Fruit fly (Drosophila melanogaster) whole organism, embryonic: ENCODE measurements around the gene CG31344.
A peak's percentile ranks its signal among the peaks of the same experiment; 100 is the strongest.

Experiments used
- Abd-B ChIP-seq: fragments of 200-800 bp; sonication (Bioruptor generic); optimal IDR thresholded peaks from 2 replicates; lab custom pipeline; 2018; ENCODE audit warnings: missing biosample characterization, mild to moderate bottlenecking, missing genetic modification characterization, moderate library complexity
- Aef1 ChIP-seq: fragments of 200-800 bp; sonication (Bioruptor generic); IDR thresholded peaks from 3 replicates; pipeline ENCODE4 v1.3.6; 2022; ENCODE audit warnings: missing biosample characterization, missing genetic modification characterization
- CG10959 ChIP-seq: fragments of 200-800 bp; sonication (Bioruptor generic); IDR thresholded peaks from 2 replicates; pipeline ENCODE4 v1.3.6; 2022; ENCODE audit warnings: missing biosample characterization, missing genetic modification characterization
- CG10979 ChIP-seq: fragments of 200-800 bp; sonication (Bioruptor generic); optimal IDR thresholded peaks from 2 replicates; lab custom pipeline; 2018; ENCODE audit warnings: missing biosample characterization, mild to moderate bottlenecking, missing genetic modification characterization, moderate library complexity
- CG11247 ChIP-seq: fragments of 200-800 bp; sonication (Bioruptor generic); IDR thresholded peaks from 2 replicates; pipeline ENCODE4 v1.3.6; 2022; ENCODE audit warnings: missing biosample characterization, missing genetic modification characterization
- CG11456 ChIP-seq: fragments of 200-800 bp; sonication (Bioruptor generic); IDR thresholded peaks from 3 replicates; pipeline ENCODE4 v1.3.6; 2022; ENCODE audit warnings: missing biosample characterization, missing genetic modification characterization
- CG1233 ChIP-seq: fragments of 200-800 bp; sonication (Bioruptor generic); optimal IDR thresholded peaks from 4 replicates; lab custom pipeline; 2018; ENCODE audit warnings: missing biosample characterization, mild to moderate bottlenecking, missing genetic modification characterization
- CG13123 ChIP-seq: fragments of 200-800 bp; sonication (Bioruptor generic); optimal IDR thresholded peaks from 2 replicates; lab custom pipeline; 2016; ENCODE audit warnings: missing biosample characterization, missing genetic modification characterization
- CG14667 ChIP-seq: fragments of 200-800 bp; sonication (Bioruptor generic); IDR thresholded peaks from 2 replicates; pipeline ENCODE4 v1.3.6; 2022; ENCODE audit warnings: missing biosample characterization, missing genetic modification characterization
- CG15073 ChIP-seq: fragments of 200-800 bp; sonication (Bioruptor generic); optimal IDR thresholded peaks from 2 replicates; lab custom pipeline; 2016; ENCODE audit warnings: missing biosample characterization, missing genetic modification characterization
- CG17802 ChIP-seq: fragments of 200-800 bp; sonication (Bioruptor generic); optimal IDR thresholded peaks from 2 replicates; lab custom pipeline; 2018; ENCODE audit warnings: missing biosample characterization, mild to moderate bottlenecking, missing genetic modification characterization, moderate library complexity
- CG2712 ChIP-seq: fragments of 200-800 bp; optimal IDR thresholded peaks from 3 replicates; lab custom pipeline; 2019; ENCODE audit warnings: missing biosample characterization, mild to moderate bottlenecking, missing genetic modification characterization, moderate library complexity
- CG32767 ChIP-seq: fragments of 200-800 bp; sonication (Bioruptor generic); IDR thresholded peaks from 2 replicates; pipeline ENCODE4 v1.3.6; 2022; ENCODE audit warnings: missing biosample characterization, missing genetic modification characterization
- CG3407 ChIP-seq: fragments of 200-800 bp; sonication (Bioruptor generic); optimal IDR thresholded peaks from 2 replicates; lab custom pipeline; 2018; ENCODE audit warnings: missing biosample characterization, mild to moderate bottlenecking, missing genetic modification characterization
- CG34422 ChIP-seq: fragments of 200-800 bp; sonication (Bioruptor generic); IDR thresholded peaks from 3 replicates; pipeline ENCODE4 v1.3.6; 2022; ENCODE audit warnings: missing biosample characterization, missing genetic modification characterization
- CG6272 ChIP-seq: fragments of 200-800 bp; sonication (Bioruptor generic); IDR thresholded peaks from 2 replicates; pipeline ENCODE4 v1.3.6; 2022; ENCODE audit warnings: missing biosample characterization, missing genetic modification characterization
- CG7839 ChIP-seq: fragments of 200-800 bp; sonication (Bioruptor generic); optimal IDR thresholded peaks from 3 replicates; lab custom pipeline; 2018; ENCODE audit warnings: missing biosample characterization, mild to moderate bottlenecking, missing genetic modification characterization, moderate library complexity
- CG7928 ChIP-seq: fragments of 200-800 bp; sonication (Bioruptor generic); optimal IDR thresholded peaks from 2 replicates; lab custom pipeline; 2017; ENCODE audit warnings: missing biosample characterization, mild to moderate bottlenecking, missing genetic modification characterization
- CG7963 ChIP-seq: fragments of 200-800 bp; sonication (Bioruptor generic); IDR thresholded peaks from 3 replicates; pipeline ENCODE4 v1.3.6; 2022; ENCODE audit warnings: missing biosample characterization, missing genetic modification characterization; ENCODE audit not compliant: partially characterized antibody
- CG8478 ChIP-seq: fragments of >200 bp; optimal IDR thresholded peaks from 2 replicates; lab custom pipeline; 2018
- CoRest ChIP-seq: fragments of 200-800 bp; sonication (Bioruptor generic); optimal IDR thresholded peaks from 3 replicates; lab custom pipeline; 2018; ENCODE audit warnings: missing biosample characterization, mild to moderate bottlenecking, missing genetic modification characterization, moderate library complexity
- Dref ChIP-seq: fragments of 200-800 bp; sonication (Bioruptor generic); IDR thresholded peaks from 2 replicates; pipeline ENCODE4 v1.3.6; 2022; ENCODE audit warnings: missing biosample characterization, missing genetic modification characterization
- Ets65A ChIP-seq: fragments of 200-800 bp; sonication (Bioruptor generic); peaks from one replicate; lab custom pipeline; 2016; ENCODE audit warnings: missing biosample characterization, missing genetic modification characterization
- HLHmδ ChIP-seq: fragments of 200-800 bp; sonication (Bioruptor generic); optimal IDR thresholded peaks from 2 replicates; lab custom pipeline; 2018; ENCODE audit warnings: missing biosample characterization, mild to moderate bottlenecking, missing genetic modification characterization, moderate library complexity
- Kr ChIP-seq: fragments of 200-800 bp; sonication (Bioruptor generic); optimal IDR thresholded peaks from 2 replicates; lab custom pipeline; 2017; ENCODE audit warnings: missing biosample characterization, mild to moderate bottlenecking, missing genetic modification characterization
- MESR4 ChIP-seq: fragments of 200-800 bp; sonication (Bioruptor generic); optimal IDR thresholded peaks from 2 replicates; lab custom pipeline; 2018; ENCODE audit warnings: missing biosample characterization, mild to moderate bottlenecking, missing genetic modification characterization, moderate library complexity
- Meics ChIP-seq: fragments of 200-800 bp; sonication (Bioruptor generic); optimal IDR thresholded peaks from 2 replicates; lab custom pipeline; 2017; ENCODE audit warnings: missing biosample characterization, mild to moderate bottlenecking, missing genetic modification characterization
- Nf-YC ChIP-seq: fragments of 200-800 bp; optimal IDR thresholded peaks from 3 replicates; lab custom pipeline; 2019; ENCODE audit warnings: missing biosample characterization, mild to moderate bottlenecking, missing genetic modification characterization, moderate library complexity
- Rx ChIP-seq: fragments of 200-800 bp; sonication (Bioruptor generic); IDR thresholded peaks from 2 replicates; pipeline ENCODE4 v1.3.6; 2022; ENCODE audit warnings: missing biosample characterization, missing genetic modification characterization
- Side ChIP-seq: fragments of 200-800 bp; sonication (Bioruptor generic); optimal IDR thresholded peaks from 2 replicates; lab custom pipeline; 2016; ENCODE audit warnings: missing biosample characterization, missing genetic modification characterization
- Six4 ChIP-seq: fragments of 200-800 bp; sonication (Bioruptor generic); optimal IDR thresholded peaks from 2 replicates; lab custom pipeline; 2016; ENCODE audit warnings: missing biosample characterization, missing genetic modification characterization
- bab2 ChIP-seq: fragments of 200-800 bp; sonication (Bioruptor generic); optimal IDR thresholded peaks from 2 replicates; lab custom pipeline; 2016; ENCODE audit warnings: missing biosample characterization, missing genetic modification characterization
- cad ChIP-seq: fragments of >200 bp; optimal IDR thresholded peaks from 2 replicates; lab custom pipeline; 2017; ENCODE audit warnings: missing biosample characterization, missing genetic modification characterization
- dan ChIP-seq: fragments of 200-800 bp; sonication (Bioruptor generic); IDR thresholded peaks from 2 replicates; pipeline ENCODE4 v1.3.6; 2022; ENCODE audit warnings: missing biosample characterization, missing genetic modification characterization
- danr ChIP-seq: fragments of 200-800 bp; sonication (Bioruptor generic); IDR thresholded peaks from 2 replicates; pipeline ENCODE4 v1.3.6; 2022; ENCODE audit warnings: missing biosample characterization, missing genetic modification characterization
- dpn ChIP-seq, 2 experiments: fragments of 200-800 bp; sonication (Bioruptor generic); optimal IDR thresholded peaks; 3 replicates each; lab custom pipeline; 2016; ENCODE audit warnings: missing biosample characterization in 2 of 2, missing genetic modification characterization in 2 of 2
- eyg ChIP-seq: fragments of 200-800 bp; sonication (Bioruptor generic); optimal IDR thresholded peaks from 3 replicates; lab custom pipeline; 2016; ENCODE audit warnings: missing biosample characterization, missing genetic modification characterization
- gce ChIP-seq: fragments of 200-800 bp; sonication (Bioruptor generic); IDR thresholded peaks from 3 replicates; pipeline ENCODE4 v1.3.6; 2022; ENCODE audit warnings: missing biosample characterization, missing genetic modification characterization
- her ChIP-seq: fragments of 200-800 bp; sonication (Bioruptor generic); optimal IDR thresholded peaks from 2 replicates; lab custom pipeline; 2016; ENCODE audit warnings: missing biosample characterization, missing genetic modification characterization
- jing ChIP-seq: fragments of 200-800 bp; sonication (Bioruptor generic); optimal IDR thresholded peaks from 2 replicates; lab custom pipeline; 2018; ENCODE audit warnings: missing biosample characterization, mild to moderate bottlenecking, missing genetic modification characterization
- kay ChIP-seq: fragments of 200-800 bp; sonication (Bioruptor generic); optimal IDR thresholded peaks from 2 replicates; lab custom pipeline; 2016; ENCODE audit warnings: missing biosample characterization, missing genetic modification characterization
- lilli ChIP-seq: fragments of 200-800 bp; sonication (Bioruptor generic); optimal IDR thresholded peaks from 3 replicates; lab custom pipeline; 2016; ENCODE audit warnings: missing biosample characterization, missing genetic modification characterization
- nmo ChIP-seq: fragments of 200-800 bp; sonication (Bioruptor generic); optimal IDR thresholded peaks from 2 replicates; lab custom pipeline; 2018; ENCODE audit warnings: missing biosample characterization, mild to moderate bottlenecking, missing genetic modification characterization, moderate library complexity
- oc ChIP-seq: fragments of 200-800 bp; sonication (Bioruptor generic); optimal IDR thresholded peaks from 2 replicates; lab custom pipeline; 2018; ENCODE audit warnings: missing biosample characterization, mild to moderate bottlenecking, missing genetic modification characterization, moderate library complexity
- onecut ChIP-seq: fragments of 200-800 bp; sonication (Bioruptor generic); IDR thresholded peaks from 2 replicates; pipeline ENCODE4 v1.3.6; 2022; ENCODE audit warnings: missing biosample characterization, missing genetic modification characterization
- pan ChIP-seq, 4 experiments: fragments of >200 bp in 3 of 4; fragments of 200-800 bp in 1 of 4; sonication (Bioruptor generic) in 1 of 4; optimal IDR thresholded peaks in 3 of 4; IDR thresholded peaks in 1 of 4; 2 replicates each; pipeline versions ENCODE4 v1.3.6 to Lab custom; 2017 to 2022; ENCODE audit warnings: missing biosample characterization in 2 of 4, missing genetic modification characterization in 2 of 4, mixed read lengths in 1 of 4
- pros ChIP-seq: fragments of 200-800 bp; sonication (Bioruptor generic); optimal IDR thresholded peaks from 3 replicates; lab custom pipeline; 2019; ENCODE audit warnings: missing biosample characterization, mild to moderate bottlenecking, missing genetic modification characterization, moderate library complexity
- salm ChIP-seq: fragments of 200-800 bp; sonication (Bioruptor generic); optimal IDR thresholded peaks from 2 replicates; lab custom pipeline; 2018; ENCODE audit warnings: missing biosample characterization, mild to moderate bottlenecking, missing genetic modification characterization
- schlank ChIP-seq: fragments of 200-800 bp; sonication (Bioruptor generic); optimal IDR thresholded peaks from 2 replicates; lab custom pipeline; 2018; ENCODE audit warnings: missing biosample characterization, mild to moderate bottlenecking, missing genetic modification characterization
- so ChIP-seq: fragments of 200-800 bp; sonication (Bioruptor generic); IDR thresholded peaks from 3 replicates; pipeline ENCODE4 v1.3.6; 2022; ENCODE audit warnings: missing biosample characterization, missing genetic modification characterization
- sug ChIP-seq: fragments of 200-800 bp; optimal IDR thresholded peaks from 2 replicates; lab custom pipeline; 2019; ENCODE audit warnings: missing biosample characterization, mild to moderate bottlenecking, missing genetic modification characterization, moderate library complexity
- trh ChIP-seq: fragments of 200-800 bp; sonication (Bioruptor generic); optimal IDR thresholded peaks from 2 replicates; lab custom pipeline; 2016; ENCODE audit warnings: missing biosample characterization, missing genetic modification characterization
- yki ChIP-seq: fragments of >200 bp; optimal IDR thresholded peaks from 3 replicates; lab custom pipeline; 2018

CG31344 gene

dm6 chr3R:15206273-15206672 lies 18.9 kb downstream of the CG31344 start, which contains the start of gene Spn88Ea (continued):
- no peak for TF ChIP-seq dan (GFP tag; lab: Robert Waterston, UW)
- TF ChIP-seq CG32767, result no peak
- no peak for TF ChIP-seq Meics (GFP tag; lab: Kevin White, UChicago)
- no peak for TF ChIP-seq CG10959 (GFP tag; lab: Robert Waterston, UW)
- no peak for TF ChIP-seq CG11456 (GFP tag; lab: Robert Waterston, UW)
- no peak for TF ChIP-seq danr (GFP tag; lab: Robert Waterston, UW)
- TF ChIP-seq CG6272 (GFP tag; lab: Robert Waterston, UW), result no peak
- no peak for TF ChIP-seq CoRest (tag; lab: Kevin White, UChicago)
- no peak for TF ChIP-seq CG11247 (GFP tag; lab: Robert Waterston, UW)
- no peak for TF ChIP-seq sug
- no peak for TF ChIP-seq CG3407 (GFP tag; lab: Kevin White, UChicago)
- TF ChIP-seq CG34422 (GFP tag; lab: Robert Waterston, UW), result no peak
- no peak for TF ChIP-seq yki (lab: Kevin White, UChicago)
- TF ChIP-seq CG15073 (GFP tag; lab: Kevin White, UChicago), result no peak
- TF ChIP-seq MESR4 (GFP tag; lab: Kevin White, UChicago), result peak; percentile 18
- TF ChIP-seq salm (tag; lab: Kevin White, UChicago), result no peak
- TF ChIP-seq pan (optimal IDR thresholded peaks at IDR 0.05; lab: Kevin White, UChicago), result no peak
- TF ChIP-seq pan (GFP tag; optimal IDR thresholded peaks at IDR 0.05 in 1 of 2, IDR thresholded peaks at IDR 0.05 in 1 of 2), result no peak
- TF ChIP-seq cad (GFP tag; lab: Kevin White, UChicago), result no peak
- TF ChIP-seq oc, result peak; percentile 65
- no peak for TF ChIP-seq CG7928 (GFP tag; lab: Kevin White, UChicago)
- TF ChIP-seq her (GFP tag; lab: Kevin White, UChicago), result no peak
- peak; percentile 32 for TF ChIP-seq CG17802 (tag; lab: Kevin White, UChicago)
- no peak for TF ChIP-seq eyg (GFP tag; lab: Kevin White, UChicago)
- TF ChIP-seq nmo (GFP tag; lab: Kevin White, UChicago), result no peak
- no peak for TF ChIP-seq Rx (GFP tag; lab: Robert Waterston, UW)
- TF ChIP-seq CG7963 (GFP tag; lab: Robert Waterston, UW), result 0 out of 3 replicates have a peak, but pooled peaks have one; percentile 47
- no peak for TF ChIP-seq CG13123 (GFP tag; lab: Kevin White, UChicago)
- no peak for TF ChIP-seq CG2712 (tag; lab: Kevin White, UChicago)
- TF ChIP-seq Aef1 (GFP tag; lab: Robert Waterston, UW), result no peak
- no peak for TF ChIP-seq CG7839 (tag; lab: Kevin White, UChicago)
- TF ChIP-seq pros, result no peak
- TF ChIP-seq so (GFP tag; lab: Robert Waterston, UW), result no peak
- no peak for TF ChIP-seq dpn (GFP tag; optimal IDR thresholded peaks at IDR 0.05; lab: Kevin White, UChicago)
- TF ChIP-seq bab2 (GFP tag; lab: Kevin White, UChicago), result no peak
- TF ChIP-seq CG8478 (lab: Kevin White, UChicago), result no peak
- TF ChIP-seq jing (GFP tag; lab: Kevin White, UChicago), result no peak
- no peak for TF ChIP-seq CG10979
- TF ChIP-seq onecut, result no peak
- peak; percentile 65 for TF ChIP-seq Dref
- no peak for TF ChIP-seq HLHmδ (GFP tag; lab: Kevin White, UChicago)
- TF ChIP-seq Nf-YC, result no peak
- no peak for TF ChIP-seq gce (GFP tag; lab: Robert Waterston, UW)
- TF ChIP-seq schlank (tag; lab: Kevin White, UChicago), result no peak
- TF ChIP-seq Abd-B, result no peak
- TF ChIP-seq lilli (GFP tag; lab: Kevin White, UChicago), result no peak
- TF ChIP-seq Six4, result no peak
- no peak for TF ChIP-seq CG1233
- TF ChIP-seq kay (GFP tag; lab: Kevin White, UChicago), result no peak
- no peak for TF ChIP-seq Ets65A (GFP tag; lab: Kevin White, UChicago)
- TF ChIP-seq trh (GFP tag; lab: Kevin White, UChicago), result no peak
- TF ChIP-seq Side (GFP tag; lab: Kevin White, UChicago), result no peak
- TF ChIP-seq Kr (GFP tag; lab: Kevin White, UChicago), result no peak
- TF ChIP-seq CG14667 (GFP tag; lab: Robert Waterston, UW), result no peak
